Worm (Caenorhabditis elegans) whole organism, L2 larva: Measurements from ENCODE around the gene gst-27.

ENCODE experiments used
- C34F6.9 ChIP-seq: fragments of 150-350 bp; optimal IDR thresholded peaks from 2 replicates; lab custom pipeline; 2014; ENCODE audit warnings: missing biosample characterization, missing genetic modification characterization
- F13H6.1 ChIP-seq: sonication (generic microtip); optimal IDR thresholded peaks from 2 replicates; lab custom pipeline; 2016; ENCODE audit warnings: missing genetic modification characterization, missing compliant biosample characterization
- Y55F3AM.14 ChIP-seq: fragments of 200-800 bp; sonication (Bioruptor generic); optimal IDR thresholded peaks from 2 replicates; lab custom pipeline; 2018; ENCODE audit warnings: mild to moderate bottlenecking, missing genetic modification characterization, missing compliant biosample characterization
- ZK546.5 ChIP-seq: sonication (generic microtip); optimal IDR thresholded peaks from 2 replicates; lab custom pipeline; 2017; ENCODE audit warnings: missing biosample characterization, missing genetic modification characterization
- alr-1 ChIP-seq: fragments of 150-350 bp; optimal IDR thresholded peaks from 2 replicates; lab custom pipeline; 2014; ENCODE audit warnings: missing biosample characterization, missing genetic modification characterization
- aly-2 ChIP-seq: fragments of 150-350 bp; optimal IDR thresholded peaks from 2 replicates; lab custom pipeline; 2014; ENCODE audit warnings: missing biosample characterization, missing genetic modification characterization
- elt-1 ChIP-seq: fragments of 150-350 bp; optimal IDR thresholded peaks from 2 replicates; lab custom pipeline; 2014; ENCODE audit warnings: missing biosample characterization, missing genetic modification characterization
- fos-1 ChIP-seq: fragments of 150-350 bp; optimal IDR thresholded peaks from 2 replicates; lab custom pipeline; 2014; ENCODE audit warnings: missing biosample characterization, missing genetic modification characterization
- gmeb-1 ChIP-seq: fragments of 150-350 bp; optimal IDR thresholded peaks from 2 replicates; lab custom pipeline; 2014; ENCODE audit warnings: missing biosample characterization, missing genetic modification characterization
- lin-11 ChIP-seq: fragments of 150-350 bp; sonication (generic microtip); optimal IDR thresholded peaks from 2 replicates; lab custom pipeline; 2014; ENCODE audit warnings: missing biosample characterization, missing genetic modification characterization, inconsistent platforms, mixed read lengths
- lin-13 ChIP-seq: fragments of 150-350 bp; optimal IDR thresholded peaks from 2 replicates; lab custom pipeline; 2014; ENCODE audit warnings: missing biosample characterization, missing genetic modification reagents, missing genetic modification characterization
- lin-39 ChIP-seq: fragments of 150-350 bp; optimal IDR thresholded peaks from 2 replicates; lab custom pipeline; 2014; ENCODE audit warnings: missing biosample characterization, missing genetic modification reagents, missing genetic modification characterization
- lsy-2 ChIP-seq, 2 experiments: fragments of 150-350 bp in 1 of 2; sonication (generic microtip) in 1 of 2; optimal IDR thresholded peaks; 2 replicates each; lab custom pipeline; 2014 to 2017; ENCODE audit warnings: missing biosample characterization in 2 of 2, missing genetic modification characterization in 2 of 2
- mab-5 ChIP-seq: fragments of 150-350 bp; optimal IDR thresholded peaks from 2 replicates; lab custom pipeline; 2014; ENCODE audit warnings: missing biosample characterization, missing genetic modification characterization
- nhr-10 ChIP-seq: sonication (generic microtip); optimal IDR thresholded peaks from 2 replicates; lab custom pipeline; 2017; ENCODE audit warnings: missing biosample characterization, missing genetic modification characterization
- nhr-11 ChIP-seq: fragments of 150-350 bp; optimal IDR thresholded peaks from 2 replicates; lab custom pipeline; 2014; ENCODE audit warnings: missing biosample characterization, missing genetic modification characterization
- nhr-12 ChIP-seq: fragments of 150-350 bp; optimal IDR thresholded peaks from 2 replicates; lab custom pipeline; 2014; ENCODE audit warnings: missing biosample characterization, missing genetic modification characterization
- nhr-129 ChIP-seq: fragments of 150-350 bp; optimal IDR thresholded peaks from 2 replicates; lab custom pipeline; 2014; ENCODE audit warnings: missing biosample characterization, missing genetic modification characterization
- nhr-25 ChIP-seq: fragments of 150-350 bp; sonication (generic microtip); optimal IDR thresholded peaks from 3 replicates; lab custom pipeline; 2014; ENCODE audit warnings: missing biosample characterization, missing genetic modification characterization
- nhr-6 ChIP-seq: fragments of 150-350 bp; optimal IDR thresholded peaks from 2 replicates; lab custom pipeline; 2014; ENCODE audit warnings: missing biosample characterization, missing genetic modification characterization
- nhr-77 ChIP-seq: fragments of 150-350 bp; optimal IDR thresholded peaks from 2 replicates; lab custom pipeline; 2014; ENCODE audit warnings: missing biosample characterization, missing genetic modification characterization
- peb-1 ChIP-seq: fragments of 150-350 bp; optimal IDR thresholded peaks from 2 replicates; lab custom pipeline; 2014; ENCODE audit warnings: missing biosample characterization, missing genetic modification characterization
- sma-3 ChIP-seq: sonication (generic microtip); optimal IDR thresholded peaks from 2 replicates; lab custom pipeline; 2016; ENCODE audit warnings: missing genetic modification reagents, missing genetic modification characterization, missing compliant biosample characterization
- sma-9 ChIP-seq, 2 experiments: fragments of 150-350 bp in 1 of 2; sonication (generic microtip) in 1 of 2; optimal IDR thresholded peaks; 2 replicates each; lab custom pipeline; 2014 to 2016; ENCODE audit warnings: missing genetic modification characterization in 2 of 2, mild to moderate bottlenecking in 1 of 2, missing biosample characterization in 1 of 2, missing compliant biosample characterization in 1 of 2, missing genetic modification reagents in 1 of 2, moderate library complexity in 1 of 2
- snpc-4 ChIP-seq: fragments of 150-350 bp; optimal IDR thresholded peaks from 2 replicates; lab custom pipeline; 2014; ENCODE audit warnings: missing biosample characterization, missing genetic modification characterization
- unc-39 ChIP-seq: fragments of 150-350 bp; optimal IDR thresholded peaks from 2 replicates; lab custom pipeline; 2014; ENCODE audit warnings: missing biosample characterization, missing genetic modification characterization
- unc-55 ChIP-seq: fragments of 150-350 bp; sonication (generic microtip); optimal IDR thresholded peaks from 3 replicates; lab custom pipeline; 2014; ENCODE audit warnings: missing biosample characterization, missing genetic modification reagents, missing genetic modification characterization
- unc-62 ChIP-seq: fragments of 150-350 bp; optimal IDR thresholded peaks from 2 replicates; lab custom pipeline; 2014; ENCODE audit warnings: missing biosample characterization, missing genetic modification reagents, missing genetic modification characterization
- zag-1 ChIP-seq: fragments of 150-350 bp; optimal IDR thresholded peaks from 2 replicates; lab custom pipeline; 2014; ENCODE audit warnings: missing biosample characterization, missing genetic modification characterization
- ztf-1 ChIP-seq: fragments of 200-800 bp; sonication (Bioruptor generic); conservative IDR thresholded peaks from 2 replicates; pipeline ENCODE4 v1.3.6; 2022; ENCODE audit warnings: missing genetic modification characterization, missing compliant biosample characterization
- ztf-4 ChIP-seq: fragments of 150-350 bp; optimal IDR thresholded peaks from 2 replicates; lab custom pipeline; 2014; ENCODE audit warnings: missing biosample characterization, missing genetic modification characterization

The gst-27 gene

ce11 chrII:15130512-15130911, 35.0 kb downstream of the gst-27 start, which contains the start of gene Y53F4B.62:
Y53F4B.62 (minus strand) TSS chrII:15130612.
- no peak for TF ChIP-seq sma-9 (GFP tag; optimal IDR thresholded peaks at IDR 0.05; lab: Kevin White, UChicago)
- TF ChIP-seq sma-9 (tag; optimal IDR thresholded peaks at IDR 0.05; lab: Kevin White, UChicago) = no peak
- TF ChIP-seq ztf-1 = no peak
- TF ChIP-seq alr-1 = no peak
- no peak for TF ChIP-seq nhr-10
- TF ChIP-seq unc-39 (tag; lab: Kevin White, UChicago) = no peak
- no peak for TF ChIP-seq gmeb-1
- no peak for TF ChIP-seq unc-55 (GFP tag; lab: Kevin White, UChicago)
- no peak for TF ChIP-seq ZK546.5 (tag; lab: Kevin White, UChicago)
- no peak for TF ChIP-seq unc-62 (GFP tag; lab: Kevin White, UChicago)
- no peak for TF ChIP-seq elt-1 (tag; lab: Kevin White, UChicago)
- no peak for TF ChIP-seq snpc-4 (tag; lab: Kevin White, UChicago)
- TF ChIP-seq peb-1 (tag; lab: Kevin White, UChicago) = no peak
- no peak for TF ChIP-seq Y55F3AM.14 (GFP tag; lab: Kevin White, UChicago)
- TF ChIP-seq nhr-12 (tag; lab: Kevin White, UChicago) = no peak
- TF ChIP-seq fos-1 (tag; lab: Kevin White, UChicago) = no peak
- TF ChIP-seq mab-5 = no peak
- no peak for TF ChIP-seq nhr-6 (tag; lab: Kevin White, UChicago)
- TF ChIP-seq nhr-11 (tag; lab: Kevin White, UChicago) = no peak

- TF ChIP-seq ztf-4 (tag; lab: Kevin White, UChicago) = no peak
- TF ChIP-seq snpc-4 (tag; lab: Kevin White, UChicago) = no peak
Observed at ce11 chrII:15124193-15124592, 41.3 kb downstream of the gst-27 start, which contains the start of gene Y53F4B.23. Y53F4B.23 (plus strand) TSS chrII:15124504.

DNA sequence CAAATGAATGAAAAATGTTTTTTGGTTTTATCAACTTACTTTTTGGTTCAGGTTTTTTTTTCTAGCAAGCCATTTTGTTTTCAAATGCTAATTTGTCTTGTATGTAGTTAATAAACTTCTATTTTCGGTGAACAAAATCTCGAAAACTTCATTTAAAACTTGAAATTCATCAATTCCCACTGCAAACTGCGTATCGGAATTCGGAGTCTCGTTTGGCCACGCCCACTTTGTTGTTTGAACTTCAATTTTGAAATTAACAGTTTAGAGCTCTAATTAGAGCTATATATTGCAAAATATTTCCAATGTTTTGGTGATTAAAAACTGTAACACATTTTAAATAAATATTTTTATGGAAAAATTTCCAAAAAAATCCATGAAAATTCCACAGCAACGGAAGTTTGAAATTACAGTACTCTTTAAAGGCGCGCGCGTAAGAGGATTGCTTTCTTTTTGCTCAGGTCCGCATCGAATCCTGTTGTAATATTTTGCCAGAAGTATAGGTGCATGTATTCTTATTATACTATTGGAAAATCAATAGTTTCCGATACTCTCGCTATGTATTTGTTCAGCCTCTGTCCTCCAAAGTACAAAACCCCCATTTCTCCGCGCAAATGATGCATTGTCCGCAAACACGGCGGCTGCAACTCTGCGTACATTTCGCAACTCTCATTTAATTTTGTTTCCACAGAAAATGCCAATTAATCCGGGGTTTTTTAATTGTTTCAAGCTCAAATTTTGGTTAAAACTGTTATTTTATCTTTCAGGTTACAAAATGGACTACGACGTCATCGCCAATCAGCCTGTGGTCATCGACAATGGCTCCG, 45.8 kb downstream of the gst-27 start, which contains the start of gene arp-1:
TSS of gene arp-1 (plus strand) at position 765 of the 824 bp plus-strand sequence.
- TF ChIP-seq sma-3 (GFP tag; lab: Kevin White, UChicago) (no peak), nhr-77 (tag; lab: Kevin White, UChicago) (peak; percentile 44), nhr-25 (peak; percentile 32), lin-39 (tag; lab: Kevin White, UChicago) (no peak), snpc-4 (tag; lab: Kevin White, UChicago) (peak; percentile 9), mab-5 (no peak), unc-55 (GFP tag; lab: Kevin White, UChicago) (peak; percentile 75), F13H6.1 (tag; lab: Kevin White, UChicago) (peak; percentile 43), lsy-2 (tag; optimal IDR thresholded peaks at IDR 0.05; lab: Kevin White, UChicago) (peak; percentile 36 to 61), lin-13 (GFP tag; lab: Kevin White, UChicago) (peak; percentile 0), lin-11 (tag; lab: Kevin White, UChicago) (peak; percentile 70), nhr-10 (no peak), aly-2 (tag; lab: Kevin White, UChicago) (no peak), C34F6.9 (tag; lab: Kevin White, UChicago) (peak; percentile 64), fos-1 (tag; lab: Kevin White, UChicago) (peak; percentile 58), zag-1 (tag; lab: Kevin White, UChicago) (peak; percentile 48), nhr-129 (peak; percentile 66), gmeb-1 (peak; percentile 55), sma-9 (GFP tag; optimal IDR thresholded peaks at IDR 0.05; lab: Kevin White, UChicago) (peak; percentile 15), sma-9 (tag; optimal IDR thresholded peaks at IDR 0.05; lab: Kevin White, UChicago) (no peak)
